Worm (Caenorhabditis elegans) whole organism, L2 larva: ENCODE results near the gene Y2H9A.4.

Experiments used
- C34F6.9 ChIP-seq: fragments of 150-350 bp; optimal IDR thresholded peaks from 2 replicates; lab custom pipeline; 2014; ENCODE audit warnings: missing biosample characterization, missing genetic modification characterization
- blmp-1 ChIP-seq: sonication (generic microtip); optimal IDR thresholded peaks from 2 replicates; lab custom pipeline; 2017; ENCODE audit warnings: missing genetic modification characterization, mild to moderate bottlenecking, missing compliant biosample characterization, antibody characterized with exemption, moderate library complexity; ENCODE audit not compliant: insufficient read depth
- ceh-82 ChIP-seq: fragments of 150-350 bp; optimal IDR thresholded peaks from 2 replicates; lab custom pipeline; 2014; ENCODE audit warnings: missing biosample characterization, missing genetic modification characterization
- egl-27 ChIP-seq: sonication (generic microtip); optimal IDR thresholded peaks from 3 replicates; lab custom pipeline; 2017; ENCODE audit warnings: missing biosample characterization, missing genetic modification reagents, missing genetic modification characterization
- elt-1 ChIP-seq: fragments of 150-350 bp; optimal IDR thresholded peaks from 2 replicates; lab custom pipeline; 2014; ENCODE audit warnings: missing biosample characterization, missing genetic modification characterization
- lin-11 ChIP-seq: fragments of 150-350 bp; sonication (generic microtip); optimal IDR thresholded peaks from 2 replicates; lab custom pipeline; 2014; ENCODE audit warnings: missing biosample characterization, missing genetic modification characterization, inconsistent platforms, mixed read lengths
- mdl-1 ChIP-seq, 2 experiments: fragments of 150-350 bp in 1 of 2; sonication (generic microtip) in 1 of 2; optimal IDR thresholded peaks; 2 replicates each; lab custom pipeline; 2017; ENCODE audit warnings: missing biosample characterization in 2 of 2, missing genetic modification characterization in 2 of 2
- nhr-11 ChIP-seq: fragments of 150-350 bp; optimal IDR thresholded peaks from 2 replicates; lab custom pipeline; 2014; ENCODE audit warnings: missing biosample characterization, missing genetic modification characterization
- nhr-77 ChIP-seq: fragments of 150-350 bp; optimal IDR thresholded peaks from 2 replicates; lab custom pipeline; 2014; ENCODE audit warnings: missing biosample characterization, missing genetic modification characterization
- skn-1 ChIP-seq: sonication (generic microtip); optimal IDR thresholded peaks from 2 replicates; lab custom pipeline; 2017; ENCODE audit warnings: missing biosample characterization, missing genetic modification characterization
- snpc-4 ChIP-seq: fragments of 150-350 bp; optimal IDR thresholded peaks from 2 replicates; lab custom pipeline; 2014; ENCODE audit warnings: missing biosample characterization, missing genetic modification characterization
- unc-62 ChIP-seq: fragments of 150-350 bp; optimal IDR thresholded peaks from 2 replicates; lab custom pipeline; 2014; ENCODE audit warnings: missing biosample characterization, missing genetic modification reagents, missing genetic modification characterization
- ztf-11 ChIP-seq: sonication (generic microtip); optimal IDR thresholded peaks from 2 replicates; lab custom pipeline; 2017; ENCODE audit warnings: missing biosample characterization, missing genetic modification characterization

DNA sequence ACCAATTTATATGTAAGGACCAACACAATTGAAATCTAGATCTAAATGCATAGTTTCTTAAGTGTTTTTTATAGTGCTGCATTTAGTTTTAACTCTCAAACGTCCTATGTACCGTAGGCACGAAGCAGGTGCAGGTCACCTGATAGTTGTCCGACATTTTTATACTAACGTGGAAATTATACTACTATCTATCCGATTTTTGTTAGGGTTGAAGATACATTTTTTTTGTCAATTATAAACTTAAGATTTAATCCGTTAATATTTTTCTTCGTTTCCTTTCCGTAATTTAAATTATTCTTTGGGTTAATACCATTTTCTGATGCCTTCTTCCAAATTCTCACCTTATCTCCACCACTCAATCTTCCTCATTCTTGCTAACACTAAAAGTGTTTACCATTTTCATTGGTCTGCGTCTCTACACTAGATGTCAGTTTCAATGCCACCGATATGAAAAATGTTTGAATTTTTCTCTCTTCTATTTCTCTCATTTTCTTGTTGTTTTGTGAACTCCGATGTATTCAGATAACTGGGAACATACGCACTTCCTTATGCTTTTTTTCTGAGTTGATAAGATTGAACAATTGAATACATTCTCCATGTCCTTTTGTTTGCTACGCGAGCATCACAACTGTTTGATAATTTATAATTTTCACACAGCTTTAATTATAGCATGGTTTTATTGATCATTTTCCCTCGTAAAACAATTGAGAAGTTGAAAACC lies at the start of gene Y2H9A.4:
- no peak for TF ChIP-seq ceh-82 (tag; lab: Kevin White, UChicago)
- no peak for TF ChIP-seq nhr-11 (tag; lab: Kevin White, UChicago)
- TF ChIP-seq snpc-4 (tag; lab: Kevin White, UChicago): no peak
- TF ChIP-seq C34F6.9 (tag; lab: Kevin White, UChicago): peak; percentile 23
- TF ChIP-seq mdl-1 (tag; optimal IDR thresholded peaks at IDR 0.05; lab: Kevin White, UChicago): no peak
- TF ChIP-seq ztf-11 (tag; lab: Kevin White, UChicago): no peak
- TF ChIP-seq unc-62 (GFP tag; lab: Kevin White, UChicago): no peak
- TF ChIP-seq lin-11 (tag; lab: Kevin White, UChicago): no peak
- TF ChIP-seq nhr-77 (tag; lab: Kevin White, UChicago): no peak
- no peak for TF ChIP-seq blmp-1 (tag; lab: Kevin White, UChicago)
- TF ChIP-seq skn-1 (tag; lab: Kevin White, UChicago): no peak
- no peak for TF ChIP-seq egl-27 (tag; lab: Kevin White, UChicago)
- TF ChIP-seq elt-1 (tag; lab: Kevin White, UChicago): no peak
